Fruit fly (Drosophila melanogaster): ENCODE results near the gene ND-B22.

Gene ND-B22

dm6 chr2L:13373435-13374242, 2.7 kb upstream of the ND-B22 start, which contains the start of the genes Bdp1 and CG6565 (continued):
- peak; percentile 82 for TF ChIP-seq run (tag; optimal IDR thresholded peaks at IDR 0.05)
- TF ChIP-seq Elba2 (GFP tag; optimal IDR thresholded peaks at IDR 0.05): peak; percentile 92
- TF ChIP-seq CG14014 (GFP tag; IDR thresholded peaks at IDR 0.05): peak; percentile 95
- TF ChIP-seq aop (GFP tag; IDR thresholded peaks at IDR 0.05): no peak
- TF ChIP-seq ftz-f1 (GFP tag; optimal IDR thresholded peaks at IDR 0.05): peak; percentile 52
- TF ChIP-seq sc (optimal IDR thresholded peaks at IDR 0.05): no peak
- TF ChIP-seq sc (GFP tag; optimal IDR thresholded peaks at IDR 0.05): peak; percentile 97
- no peak for TF ChIP-seq Kr (GFP tag; optimal IDR thresholded peaks at IDR 0.05)
- TF ChIP-seq CG10274 (GFP tag; optimal IDR thresholded peaks at IDR 0.05): peak; percentile 88
- no peak for TF ChIP-seq hbn (GFP tag; IDR thresholded peaks at IDR 0.05; ENCODE audit: partially characterized antibody)
- TF ChIP-seq wor (GFP tag; IDR thresholded peaks at IDR 0.05): peak; percentile 96
- peak; percentile 90 for TF ChIP-seq CG6654 (GFP tag; optimal IDR thresholded peaks at IDR 0.05)
- TF ChIP-seq pb (GFP tag; optimal IDR thresholded peaks at IDR 0.05): peak; percentile 97
- TF ChIP-seq cato (GFP tag; optimal IDR thresholded peaks at IDR 0.05; ENCODE audit: borderline replicate concordance): peak; percentile 98
- TF ChIP-seq Myb (GFP tag; optimal IDR thresholded peaks at IDR 0.05): peak; percentile 94
- no peak for TF ChIP-seq usp (GFP tag; optimal IDR thresholded peaks at IDR 0.05)
- peak; percentile 95 for TF ChIP-seq kay (GFP tag; optimal IDR thresholded peaks at IDR 0.05)
- peak; percentile 44 for TF ChIP-seq CG9797 (GFP tag; optimal IDR thresholded peaks at IDR 0.05)
- TF ChIP-seq stwl (tag; optimal IDR thresholded peaks at IDR 0.05): peak; percentile 86
- peak; percentile 96 for TF ChIP-seq jing (GFP tag; optimal IDR thresholded peaks at IDR 0.05)
- peak; percentile 80 for TF ChIP-seq Hand (GFP tag; optimal IDR thresholded peaks at IDR 0.05)
- peak; percentile 90 for TF ChIP-seq CG2889 (GFP tag; IDR thresholded peaks at IDR 0.05)
- TF ChIP-seq CG6683 (GFP tag; optimal IDR thresholded peaks at IDR 0.05): peak; percentile 86
- peak; percentile 93 for TF ChIP-seq psq (GFP tag; optimal IDR thresholded peaks at IDR 0.05)
- 0 out of 2 replicates have a peak, but pooled peaks have one; percentile 42 for TF ChIP-seq inv (GFP tag; IDR thresholded peaks at IDR 0.05; ENCODE audit: partially characterized antibody)
- TF ChIP-seq Pdp1 (GFP tag; optimal IDR thresholded peaks at IDR 0.05): peak; percentile 92 to 99
- peak; percentile 96 for TF ChIP-seq Oli (tag; optimal IDR thresholded peaks at IDR 0.05)
- peak; percentile 99 for TF ChIP-seq Xbp1 (GFP tag; optimal IDR thresholded peaks at IDR 0.05)
- TF ChIP-seq H2.0 (GFP tag; IDR thresholded peaks at IDR 0.05): peak; percentile 93
- peak; percentile 95 for TF ChIP-seq CG11504 (tag; optimal IDR thresholded peaks at IDR 0.05)
- TF ChIP-seq CG16813 (GFP tag; IDR thresholded peaks at IDR 0.05; ENCODE audit: partially characterized antibody): 0 out of 3 replicates have a peak, but pooled peaks have one; percentile 35
- no peak for TF ChIP-seq tna (GFP tag; IDR thresholded peaks at IDR 0.05; ENCODE audit: partially characterized antibody)
- peak; percentile 97 for TF ChIP-seq CG12236 (GFP tag; optimal IDR thresholded peaks at IDR 0.05)
- TF ChIP-seq luna (GFP tag; optimal IDR thresholded peaks at IDR 0.05): peak; percentile 97
- TF ChIP-seq ssp (GFP tag; IDR thresholded peaks at IDR 0.05): peak; percentile 92
- peak; percentile 99 for TF ChIP-seq shn (GFP tag; optimal IDR thresholded peaks at IDR 0.05)
- TF ChIP-seq CG3163 (GFP tag; optimal IDR thresholded peaks at IDR 0.05): peak; percentile 91
- peak; percentile 86 for TF ChIP-seq C15 (GFP tag; IDR thresholded peaks at IDR 0.05)
- peak; percentile 94 for TF ChIP-seq CG13894 (tag; optimal IDR thresholded peaks at IDR 0.05)
- peak; percentile 99 for TF ChIP-seq CG17361 (GFP tag; IDR thresholded peaks at IDR 0.05)
- peak; percentile 75 for TF ChIP-seq CG7271 (tag; optimal IDR thresholded peaks at IDR 0.05)
- peak; percentile 97 for TF ChIP-seq Aef1 (GFP tag; IDR thresholded peaks at IDR 0.05)
- peak; percentile 57 for TF ChIP-seq CG11696 (GFP tag; IDR thresholded peaks at IDR 0.05)
- TF ChIP-seq phol (tag; optimal IDR thresholded peaks at IDR 0.05): peak; percentile 98
- no peak for TF ChIP-seq D (optimal IDR thresholded peaks at IDR 0.05)
- peak; percentile 96 for TF ChIP-seq D (GFP tag; optimal IDR thresholded peaks at IDR 0.05)
- TF ChIP-seq hth (optimal IDR thresholded peaks at IDR 0.05): no peak
- peak; percentile 44; the same call in 1 of the 2 replicates for TF ChIP-seq CG13287 (GFP tag; IDR thresholded peaks at IDR 0.05; ENCODE audit: partially characterized antibody)
- TF ChIP-seq CG7963 (GFP tag; IDR thresholded peaks at IDR 0.05; ENCODE audit: partially characterized antibody): no peak

Measured in whole organism, embryonic.